Fruit fly (Drosophila melanogaster) whole organism, embryonic: ENCODE measurements around the gene CG6420.

Experiments used
- Asciz ChIP-seq: fragments of 200-800 bp; sonication (Bioruptor generic); optimal IDR thresholded peaks from 2 replicates; lab custom pipeline; 2017; ENCODE audit warnings: missing biosample characterization, mild to moderate bottlenecking, missing genetic modification characterization, missing genetic modification reagents
- Blimp-1 ChIP-seq: fragments of 200-800 bp; sonication (Bioruptor generic); optimal IDR thresholded peaks from 3 replicates; lab custom pipeline; 2018; ENCODE audit warnings: missing biosample characterization, missing genetic modification characterization, mild to moderate bottlenecking, moderate library complexity, missing genetic modification reagents
- CG10147 ChIP-seq: fragments of 200-800 bp; sonication (Bioruptor generic); optimal IDR thresholded peaks from 2 replicates; lab custom pipeline; 2019; ENCODE audit warnings: missing biosample characterization, mild to moderate bottlenecking, missing genetic modification characterization, moderate library complexity
- CG10431 ChIP-seq: fragments of 200-800 bp; sonication (Bioruptor generic); optimal IDR thresholded peaks from 3 replicates; lab custom pipeline; 2018; ENCODE audit warnings: missing biosample characterization, mild to moderate bottlenecking, missing genetic modification characterization
- CG11456 ChIP-seq: fragments of 200-800 bp; sonication (Bioruptor generic); IDR thresholded peaks from 3 replicates; pipeline ENCODE4 v1.3.6; 2022; ENCODE audit warnings: missing biosample characterization, missing genetic modification characterization
- CG11560 ChIP-seq: fragments of 200-800 bp; sonication (Bioruptor generic); IDR thresholded peaks from 3 replicates; pipeline ENCODE4 v1.3.6; 2022; ENCODE audit warnings: missing biosample characterization, missing genetic modification characterization
- CG12104 ChIP-seq: fragments of 200-800 bp; sonication (Bioruptor generic); optimal IDR thresholded peaks from 3 replicates; lab custom pipeline; 2016; ENCODE audit warnings: missing biosample characterization, missing genetic modification characterization
- CG13296 ChIP-seq: fragments of 200-800 bp; sonication (Bioruptor generic); optimal IDR thresholded peaks from 3 replicates; lab custom pipeline; 2018; ENCODE audit warnings: missing biosample characterization, mild to moderate bottlenecking, missing genetic modification characterization
- CG14014 ChIP-seq: fragments of 200-800 bp; sonication (Bioruptor generic); IDR thresholded peaks from 2 replicates; pipeline ENCODE4 v1.3.6; 2022; ENCODE audit warnings: missing biosample characterization, missing genetic modification characterization
- CG14441 ChIP-seq: fragments of 200-800 bp; sonication (Bioruptor generic); IDR thresholded peaks from 2 replicates; pipeline ENCODE4 v1.3.6; 2022; ENCODE audit warnings: missing biosample characterization, missing genetic modification characterization
- CG2678 ChIP-seq: fragments of 200-800 bp; sonication (Bioruptor generic); optimal IDR thresholded peaks from 3 replicates; lab custom pipeline; 2019; ENCODE audit warnings: missing biosample characterization, mild to moderate bottlenecking, missing genetic modification characterization, moderate library complexity
- CG3407 ChIP-seq: fragments of 200-800 bp; sonication (Bioruptor generic); optimal IDR thresholded peaks from 2 replicates; lab custom pipeline; 2018; ENCODE audit warnings: missing biosample characterization, mild to moderate bottlenecking, missing genetic modification characterization
- CG3726 ChIP-seq: fragments of 200-800 bp; sonication (Bioruptor generic); IDR thresholded peaks from 3 replicates; pipeline ENCODE4, ENCODE4 v1.3.6; 2022; ENCODE audit warnings: missing biosample characterization, missing genetic modification characterization
- CG4328 ChIP-seq: fragments of 200-800 bp; sonication (Bioruptor generic); optimal IDR thresholded peaks from 3 replicates; lab custom pipeline; 2017; ENCODE audit warnings: missing biosample characterization, missing genetic modification reagents, missing genetic modification characterization
- CG4707 ChIP-seq: fragments of 200-800 bp; sonication (Bioruptor generic); optimal IDR thresholded peaks from 2 replicates; lab custom pipeline; 2018; ENCODE audit warnings: missing biosample characterization, mild to moderate bottlenecking, missing genetic modification characterization, moderate library complexity
- CG5180 ChIP-seq: fragments of 200-800 bp; sonication (Bioruptor generic); optimal IDR thresholded peaks from 3 replicates; lab custom pipeline; 2017; ENCODE audit warnings: missing biosample characterization, missing genetic modification characterization, mild to moderate bottlenecking, moderate library complexity, missing genetic modification reagents
- CG6175 ChIP-seq: fragments of 200-800 bp; sonication (Bioruptor generic); IDR thresholded peaks from 3 replicates; pipeline ENCODE4 v1.3.6; 2022; ENCODE audit warnings: missing biosample characterization, missing genetic modification characterization
- CG6813 ChIP-seq: fragments of 200-800 bp; sonication (Bioruptor generic); optimal IDR thresholded peaks from 2 replicates; lab custom pipeline; 2017; ENCODE audit warnings: missing biosample characterization, missing genetic modification characterization, mild to moderate bottlenecking, moderate library complexity, missing genetic modification reagents
- CG8388 ChIP-seq: fragments of 200-800 bp; sonication (Bioruptor generic); optimal IDR thresholded peaks from 2 replicates; lab custom pipeline; 2019; ENCODE audit warnings: missing biosample characterization, mild to moderate bottlenecking, missing genetic modification characterization, moderate library complexity
- CG8924 ChIP-seq: fragments of 200-800 bp; optimal IDR thresholded peaks from 3 replicates; lab custom pipeline; 2019; ENCODE audit warnings: missing biosample characterization, mild to moderate bottlenecking, missing genetic modification characterization, moderate library complexity
- CG9215 ChIP-seq: fragments of 200-800 bp; sonication (Bioruptor generic); IDR thresholded peaks from 2 replicates; pipeline ENCODE4 v1.3.6; 2022; ENCODE audit warnings: missing biosample characterization, missing genetic modification characterization
- CG9932 ChIP-seq: fragments of 200-800 bp; sonication (Bioruptor generic); IDR thresholded peaks from 2 replicates; pipeline ENCODE4 v1.3.6; 2022; ENCODE audit warnings: missing biosample characterization, missing genetic modification characterization
- Drgx ChIP-seq: fragments of 200-800 bp; sonication (Bioruptor generic); IDR thresholded peaks from 2 replicates; pipeline ENCODE4 v1.3.6; 2022; ENCODE audit warnings: missing biosample characterization, missing genetic modification characterization
- Ets97D ChIP-seq: fragments of 200-800 bp; sonication (Bioruptor generic); optimal IDR thresholded peaks from 3 replicates; lab custom pipeline; 2016; ENCODE audit warnings: missing biosample characterization, missing genetic modification characterization
- Fer3 ChIP-seq: fragments of 200-800 bp; sonication (Bioruptor generic); optimal IDR thresholded peaks from 2 replicates; lab custom pipeline; 2018; ENCODE audit warnings: missing biosample characterization, mild to moderate bottlenecking, missing genetic modification characterization, moderate library complexity
- Hmx ChIP-seq: fragments of 200-800 bp; sonication (Bioruptor generic); optimal IDR thresholded peaks from 2 replicates; lab custom pipeline; 2016; ENCODE audit warnings: missing biosample characterization, missing genetic modification characterization
- Mrtf ChIP-seq: fragments of 200-800 bp; sonication (Bioruptor generic); IDR thresholded peaks from 3 replicates; pipeline ENCODE4 v1.3.6; 2022; ENCODE audit warnings: missing biosample characterization, missing genetic modification characterization
- NFAT ChIP-seq: fragments of 200-800 bp; sonication (Bioruptor generic); IDR thresholded peaks from 2 replicates; pipeline ENCODE4 v1.3.6; 2022; ENCODE audit warnings: missing biosample characterization, missing genetic modification characterization
- Optix ChIP-seq: fragments of 200-800 bp; sonication (Bioruptor generic); IDR thresholded peaks from 3 replicates; pipeline ENCODE4 v1.3.6; 2022; ENCODE audit warnings: missing biosample characterization, missing genetic modification characterization
- Ravus ChIP-seq: fragments of 200-800 bp; sonication (Bioruptor generic); IDR thresholded peaks from 2 replicates; pipeline ENCODE4 v1.3.6; 2022; ENCODE audit warnings: missing biosample characterization, missing genetic modification characterization
- bowl ChIP-seq: fragments of 200-800 bp; sonication (Bioruptor generic); IDR thresholded peaks from 2 replicates; pipeline ENCODE4 v1.3.6; 2022; ENCODE audit warnings: missing biosample characterization, missing genetic modification characterization
- chn ChIP-seq: fragments of 200-800 bp; sonication (Bioruptor generic); optimal IDR thresholded peaks from 2 replicates; lab custom pipeline; 2016; ENCODE audit warnings: missing biosample characterization, missing genetic modification characterization
- corto ChIP-seq: fragments of 200-800 bp; sonication (Bioruptor generic); optimal IDR thresholded peaks from 2 replicates; lab custom pipeline; 2016; ENCODE audit warnings: missing biosample characterization, mild to moderate bottlenecking, missing genetic modification characterization, moderate library complexity
- fd102C ChIP-seq: fragments of 200-800 bp; sonication (Bioruptor generic); optimal IDR thresholded peaks from 2 replicates; lab custom pipeline; 2018; ENCODE audit warnings: missing biosample characterization, mild to moderate bottlenecking, missing genetic modification characterization, moderate library complexity
- h ChIP-seq: fragments of >200 bp; optimal IDR thresholded peaks from 2 replicates; lab custom pipeline; 2017
- her ChIP-seq: fragments of 200-800 bp; sonication (Bioruptor generic); optimal IDR thresholded peaks from 2 replicates; lab custom pipeline; 2016; ENCODE audit warnings: missing biosample characterization, missing genetic modification characterization
- jigr1 ChIP-seq: fragments of 200-800 bp; sonication (Bioruptor generic); IDR thresholded peaks from 3 replicates; pipeline ENCODE4 v1.3.6; 2022; ENCODE audit warnings: missing biosample characterization, missing genetic modification characterization
- jing ChIP-seq: fragments of 200-800 bp; sonication (Bioruptor generic); optimal IDR thresholded peaks from 2 replicates; lab custom pipeline; 2018; ENCODE audit warnings: missing biosample characterization, mild to moderate bottlenecking, missing genetic modification characterization
- mld ChIP-seq: fragments of 200-800 bp; sonication (Bioruptor generic); IDR thresholded peaks from 3 replicates; pipeline ENCODE4 v1.3.6; 2022; ENCODE audit warnings: missing biosample characterization, missing genetic modification characterization; ENCODE audit not compliant: partially characterized antibody
- onecut ChIP-seq: fragments of 200-800 bp; sonication (Bioruptor generic); IDR thresholded peaks from 2 replicates; pipeline ENCODE4 v1.3.6; 2022; ENCODE audit warnings: missing biosample characterization, missing genetic modification characterization
- pnt ChIP-seq: fragments of 200-800 bp; sonication (Bioruptor generic); optimal IDR thresholded peaks from 3 replicates; lab custom pipeline; 2016; ENCODE audit warnings: missing biosample characterization, missing genetic modification characterization
- prd ChIP-seq, 3 experiments: fragments of >200 bp in 2 of 3; fragments of 200-800 bp in 1 of 3; sonication (Bioruptor generic) in 1 of 3; optimal IDR thresholded peaks in 2 of 3; IDR thresholded peaks in 1 of 3; 2 replicates in 2 of 3; 3 replicates in 1 of 3; pipeline versions ENCODE4 v1.3.6 to Lab custom; 2017 to 2022; ENCODE audit warnings: missing biosample characterization in 1 of 3, missing genetic modification characterization in 1 of 3
- pum ChIP-seq: fragments of 200-800 bp; sonication (Bioruptor generic); optimal IDR thresholded peaks from 2 replicates; lab custom pipeline; 2016; ENCODE audit warnings: missing biosample characterization, missing genetic modification characterization
- ranshi ChIP-seq: fragments of 200-800 bp; sonication (Bioruptor generic); IDR thresholded peaks from 2 replicates; pipeline ENCODE4 v1.3.6; 2022; ENCODE audit warnings: missing biosample characterization, missing genetic modification characterization
- seq ChIP-seq: fragments of 200-800 bp; sonication (Bioruptor generic); IDR thresholded peaks from 2 replicates; pipeline ENCODE4 v1.3.6; 2022; ENCODE audit warnings: missing biosample characterization, missing genetic modification characterization
- sna ChIP-seq: fragments of 200-800 bp; sonication (Bioruptor generic); IDR thresholded peaks from 2 replicates; pipeline ENCODE4 v1.3.6; 2022; ENCODE audit warnings: missing biosample characterization, missing genetic modification characterization; ENCODE audit not compliant: partially characterized antibody
- sqz ChIP-seq: fragments of 200-800 bp; sonication (Bioruptor generic); optimal IDR thresholded peaks from 3 replicates; lab custom pipeline; 2018; ENCODE audit warnings: missing biosample characterization, mild to moderate bottlenecking, missing genetic modification characterization
- sug ChIP-seq: fragments of 200-800 bp; optimal IDR thresholded peaks from 2 replicates; lab custom pipeline; 2019; ENCODE audit warnings: missing biosample characterization, mild to moderate bottlenecking, missing genetic modification characterization, moderate library complexity
- tap ChIP-seq: fragments of 200-800 bp; optimal IDR thresholded peaks from 3 replicates; lab custom pipeline; 2019; ENCODE audit warnings: missing biosample characterization, mild to moderate bottlenecking, missing genetic modification characterization, moderate library complexity
- tio ChIP-seq: fragments of 200-800 bp; sonication (Bioruptor generic); optimal IDR thresholded peaks from 2 replicates; lab custom pipeline; 2017; ENCODE audit warnings: missing biosample characterization, missing genetic modification characterization, inconsistent platforms
- trem ChIP-seq: fragments of 200-800 bp; optimal IDR thresholded peaks from 3 replicates; lab custom pipeline; 2019; ENCODE audit warnings: missing biosample characterization, mild to moderate bottlenecking, missing genetic modification characterization, moderate library complexity
- zfh2 ChIP-seq: fragments of 200-800 bp; sonication (Bioruptor generic); optimal IDR thresholded peaks from 2 replicates; lab custom pipeline; 2016; ENCODE audit warnings: missing biosample characterization, missing genetic modification characterization

The CG6420 gene

dm6 chr3R:26717295-26717694 is 7.7 kb downstream of the CG6420 start, which contains the start of gene CG6425 (continued):
- no peak for TF ChIP-seq CG6813
- TF ChIP-seq h, result no peak
- no peak for TF ChIP-seq CG10431 (GFP tag; lab: Kevin White, UChicago)
- 0 out of 2 replicates have a peak, but pooled peaks have one; percentile 36 for TF ChIP-seq CG14014 (GFP tag; lab: Robert Waterston, UW)
- no peak for TF ChIP-seq Drgx
- TF ChIP-seq CG14441, result no peak
- TF ChIP-seq tio (GFP tag; lab: Kevin White, UChicago), result no peak
- no peak for TF ChIP-seq CG8388
- peak; percentile 69 for TF ChIP-seq CG9932
- TF ChIP-seq trem (tag; lab: Kevin White, UChicago), result peak; percentile 8
- TF ChIP-seq pum (GFP tag; lab: Kevin White, UChicago), result no peak
- TF ChIP-seq CG3726 (GFP tag; lab: Robert Waterston, UW), result no peak
- TF ChIP-seq CG11456 (GFP tag; lab: Robert Waterston, UW), result no peak
- no peak for TF ChIP-seq Blimp-1 (GFP tag; lab: Kevin White, UChicago)
- TF ChIP-seq CG4328, result no peak
- TF ChIP-seq Ravus (GFP tag; lab: Robert Waterston, UW), result no peak
- no peak for TF ChIP-seq pnt (GFP tag; lab: Kevin White, UChicago)
- TF ChIP-seq CG8924 (tag; lab: Kevin White, UChicago), result peak; percentile 23
- peak; percentile 8 for TF ChIP-seq zfh2 (GFP tag; lab: Kevin White, UChicago)
- TF ChIP-seq sqz (GFP tag; lab: Kevin White, UChicago), result no peak
- no peak for TF ChIP-seq CG12104 (GFP tag; lab: Kevin White, UChicago)
- TF ChIP-seq seq (GFP tag; lab: Robert Waterston, UW), result no peak
- TF ChIP-seq mld (GFP tag; lab: Robert Waterston, UW), result no peak
- no peak for TF ChIP-seq NFAT (GFP tag; lab: Robert Waterston, UW)
- TF ChIP-seq jing (GFP tag; lab: Kevin White, UChicago), result no peak
- no peak for TF ChIP-seq CG5180 (GFP tag; lab: Kevin White, UChicago)
- TF ChIP-seq corto (GFP tag; lab: Kevin White, UChicago), result no peak
- TF ChIP-seq chn (GFP tag; lab: Kevin White, UChicago), result no peak
- no peak for TF ChIP-seq CG2678 (tag; lab: Kevin White, UChicago)
- TF ChIP-seq jigr1 (GFP tag; lab: Robert Waterston, UW), result no peak
- peak; percentile 6 for TF ChIP-seq Ets97D
- no peak for TF ChIP-seq fd102C
- TF ChIP-seq CG3407 (GFP tag; lab: Kevin White, UChicago), result no peak
- TF ChIP-seq ranshi (GFP tag; lab: Robert Waterston, UW), result peak; percentile 54
- TF ChIP-seq Hmx, result no peak
- no peak for TF ChIP-seq Mrtf
- TF ChIP-seq her (GFP tag; lab: Kevin White, UChicago), result no peak
- TF ChIP-seq Asciz (GFP tag; lab: Kevin White, UChicago), result no peak
- no peak for TF ChIP-seq CG9215 (GFP tag; lab: Robert Waterston, UW)
- no peak for TF ChIP-seq CG6175
- TF ChIP-seq CG13296, result no peak
- no peak for TF ChIP-seq CG4707
- TF ChIP-seq prd (optimal IDR thresholded peaks at IDR 0.05; lab: Kevin White, UChicago), result no peak
- TF ChIP-seq prd (GFP tag; IDR thresholded peaks at IDR 0.05; lab: Robert Waterston, UW), result peak; percentile 19; the same call in 1 of the 3 replicates
- TF ChIP-seq onecut (GFP tag; lab: Robert Waterston, UW), result no peak
- peak; percentile 26 for TF ChIP-seq sug (tag; lab: Kevin White, UChicago)
- TF ChIP-seq CG10147 (GFP tag; lab: Kevin White, UChicago), result no peak
- no peak for TF ChIP-seq bowl
- TF ChIP-seq sna, result no peak
- no peak for TF ChIP-seq CG11560 (tag; lab: Robert Waterston, UW)
- no peak for TF ChIP-seq Fer3 (tag; lab: Kevin White, UChicago)
- TF ChIP-seq Optix (GFP tag; lab: Robert Waterston, UW), result no peak
- TF ChIP-seq tap (tag; lab: Kevin White, UChicago), result no peak
